Fruit fly (Drosophila melanogaster) whole organism: ENCODE data around the gene CG12483.

Source experiments
- CG8478 ChIP-seq: fragments of >200 bp; optimal IDR thresholded peaks from 2 replicates; lab custom pipeline; 2018; ENCODE audit warnings: inconsistent platforms
- Dll ChIP-seq: fragments of >200 bp; optimal IDR thresholded peaks from 2 replicates; lab custom pipeline; 2017
- EcR ChIP-seq, 2 experiments: fragments of >200 bp; optimal IDR thresholded peaks; 2 replicates each; lab custom pipeline; 2017; ENCODE audit warnings: missing biosample characterization in 2 of 2, missing genetic modification characterization in 2 of 2, missing genetic modification reagents in 2 of 2
- pan ChIP-seq: fragments of >200 bp; optimal IDR thresholded peaks from 2 replicates; lab custom pipeline; 2017
- psq ChIP-seq: fragments of >200 bp; optimal IDR thresholded peaks from 2 replicates; lab custom pipeline; 2017
- usp ChIP-seq: fragments of >200 bp; optimal IDR thresholded peaks from 2 replicates; lab custom pipeline; 2017; ENCODE audit warnings: missing biosample characterization, missing genetic modification characterization, mixed read lengths

CG12483 gene

DNA sequence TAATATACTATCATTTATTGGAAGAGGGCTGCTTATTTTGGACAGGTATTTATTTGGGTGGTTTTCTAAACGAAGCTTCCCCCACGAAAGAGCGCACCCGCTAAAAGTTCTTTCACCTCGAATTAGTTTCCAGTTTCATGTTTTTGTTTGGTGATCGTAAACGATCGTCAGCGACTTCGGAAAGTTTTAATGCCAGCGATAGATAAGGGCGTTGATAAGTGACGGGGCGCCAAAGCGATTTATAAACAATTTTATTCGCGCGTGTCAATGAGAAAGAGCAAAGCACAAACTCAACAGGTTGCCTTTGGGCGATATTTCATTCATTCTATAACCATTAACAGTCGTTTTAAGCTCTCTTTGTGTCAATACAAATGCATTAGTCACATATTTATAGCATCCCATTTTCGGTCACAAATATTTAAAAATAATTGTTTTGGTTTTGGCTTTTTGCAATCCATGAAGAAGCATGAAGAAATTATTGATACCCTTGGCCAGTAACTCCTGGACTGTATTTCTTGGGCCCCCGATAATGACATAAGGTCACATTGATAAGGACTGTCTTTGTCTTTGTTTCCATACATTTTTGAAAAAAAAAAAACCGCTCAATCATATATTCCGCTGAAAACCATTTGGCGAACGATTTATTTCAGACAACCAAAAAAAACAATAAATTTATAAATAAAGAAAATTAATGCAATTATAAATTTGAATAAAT, 2.6 kb downstream of the CG12483 start:
- TF ChIP-seq psq (lab: Kevin White, UChicago) (no peak), CG8478 (lab: Kevin White, UChicago) (no peak), Dll (lab: Kevin White, UChicago) (no peak), EcR (GFP tag; optimal IDR thresholded peaks at IDR 0.05; lab: Kevin White, UChicago) (no peak), pan (lab: Kevin White, UChicago) (no peak), usp (no peak)

DNA sequence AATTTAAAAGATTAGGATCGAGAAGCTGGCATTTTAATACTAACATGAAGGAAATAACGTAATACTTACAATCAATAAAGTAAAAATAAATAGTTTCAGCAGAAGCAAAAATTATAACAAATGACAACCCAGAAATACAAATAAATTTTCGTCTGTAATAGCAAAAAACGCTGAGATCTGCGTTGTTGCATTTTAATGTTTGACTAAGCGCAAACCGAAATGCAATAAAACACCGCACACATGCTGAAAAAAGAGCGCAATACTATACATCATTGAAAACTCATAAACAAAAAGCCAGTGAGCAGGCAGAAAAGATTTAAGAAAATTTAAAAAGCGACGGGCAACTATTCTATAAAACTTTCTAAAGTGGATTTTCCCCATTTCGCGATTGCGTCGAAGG, 3.3 kb downstream of the CG12483 start:
- TF ChIP-seq pan (lab: Kevin White, UChicago) (no peak), CG8478 (lab: Kevin White, UChicago) (no peak), psq (lab: Kevin White, UChicago) (no peak), usp (no peak)

DNA sequence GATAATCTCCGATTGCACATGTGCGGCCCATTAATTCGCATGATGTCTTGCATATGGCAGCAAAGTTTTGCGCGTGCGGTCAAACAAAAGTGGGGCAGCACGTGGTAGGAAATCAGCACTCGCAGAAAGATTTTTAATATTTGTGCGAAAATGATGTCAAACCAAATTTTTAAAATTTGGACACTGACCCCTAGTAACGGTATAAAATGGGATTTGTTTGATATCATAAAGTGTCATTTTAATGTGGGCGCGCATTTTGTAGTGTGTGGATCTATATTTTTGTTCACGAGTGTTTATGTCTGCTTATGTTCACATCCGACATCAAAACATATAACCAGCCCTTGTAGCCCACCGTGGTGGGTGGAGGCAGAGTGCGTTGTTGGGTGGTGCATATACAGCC, 4.1 kb downstream of the CG12483 start:
- no peak for TF ChIP-seq psq (lab: Kevin White, UChicago)
- no peak for TF ChIP-seq CG8478 (lab: Kevin White, UChicago)
- TF ChIP-seq EcR (GFP tag; optimal IDR thresholded peaks at IDR 0.05; lab: Kevin White, UChicago) = no peak
- no peak for TF ChIP-seq pan (lab: Kevin White, UChicago)
- TF ChIP-seq usp = no peak
- no peak for TF ChIP-seq Dll (lab: Kevin White, UChicago)

DNA sequence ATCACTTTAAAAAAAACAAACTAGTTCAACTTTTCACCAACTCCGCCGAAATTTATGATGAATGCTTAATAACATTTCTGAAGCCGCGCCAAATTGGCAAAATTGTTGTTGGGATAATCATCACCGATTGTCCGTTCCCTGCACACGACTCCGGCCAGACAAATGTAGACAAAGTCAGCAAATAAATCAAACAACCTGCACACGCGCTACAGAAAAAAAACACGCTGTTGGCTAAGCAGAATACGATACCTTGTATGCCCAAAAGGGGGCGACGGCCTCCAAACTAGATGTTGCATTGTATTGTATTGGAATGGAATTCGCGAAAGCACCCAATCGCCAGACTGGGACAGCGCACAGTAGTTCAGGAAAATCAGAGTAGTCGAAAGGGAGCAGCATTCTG, 4.6 kb downstream of the CG12483 start:
- TF ChIP-seq usp = no peak
- no peak for TF ChIP-seq CG8478 (lab: Kevin White, UChicago)
- TF ChIP-seq EcR (GFP tag; optimal IDR thresholded peaks at IDR 0.05; lab: Kevin White, UChicago) = no peak
- no peak for TF ChIP-seq Dll (lab: Kevin White, UChicago)
- no peak for TF ChIP-seq psq (lab: Kevin White, UChicago)
- TF ChIP-seq pan (lab: Kevin White, UChicago) = no peak

DNA sequence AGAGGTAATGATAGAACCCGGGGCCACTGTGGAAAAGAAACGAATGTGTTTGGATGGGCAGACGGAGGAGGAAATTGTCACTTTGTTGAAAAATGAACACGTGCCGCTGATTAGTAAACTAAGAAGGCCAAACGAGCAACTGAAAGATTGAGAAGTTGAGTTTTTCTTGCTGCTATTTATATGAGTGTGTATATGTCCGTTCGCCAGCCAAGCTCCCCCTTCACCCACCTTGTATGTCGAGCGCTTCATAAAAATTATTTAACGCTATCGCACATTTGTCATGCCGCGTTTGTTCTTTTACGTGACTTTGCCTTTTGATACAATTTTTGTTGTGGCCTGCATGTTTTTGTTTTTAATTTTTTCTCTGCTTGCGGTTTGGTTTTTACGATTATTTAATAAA, 6.2 kb downstream of the CG12483 start:
- TF ChIP-seq EcR (GFP tag; optimal IDR thresholded peaks at IDR 0.05; lab: Kevin White, UChicago) (no peak), CG8478 (lab: Kevin White, UChicago) (no peak), psq (lab: Kevin White, UChicago) (no peak), Dll (lab: Kevin White, UChicago) (no peak), pan (lab: Kevin White, UChicago) (no peak), usp (no peak)

DNA sequence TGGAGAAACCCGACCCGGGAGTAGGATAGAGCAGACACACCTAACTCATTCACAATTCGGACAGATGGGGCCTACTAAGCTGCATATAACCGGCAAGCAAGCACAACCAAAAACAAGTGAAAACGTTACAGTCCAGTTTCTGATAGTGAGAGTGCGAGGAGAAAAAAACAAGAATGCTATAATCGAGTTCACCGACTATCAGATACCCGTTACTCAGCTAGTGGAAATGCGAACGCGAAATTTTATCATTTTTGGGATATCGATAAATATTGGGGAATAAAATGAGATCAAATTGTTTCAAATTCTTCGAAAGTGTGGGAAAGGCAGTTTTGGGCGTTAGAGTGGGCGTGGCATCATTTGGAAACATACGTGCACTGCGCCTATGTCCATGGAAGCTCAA, 7.3 kb downstream of the CG12483 start:
- TF ChIP-seq pan (lab: Kevin White, UChicago) (no peak), usp (no peak)

DNA sequence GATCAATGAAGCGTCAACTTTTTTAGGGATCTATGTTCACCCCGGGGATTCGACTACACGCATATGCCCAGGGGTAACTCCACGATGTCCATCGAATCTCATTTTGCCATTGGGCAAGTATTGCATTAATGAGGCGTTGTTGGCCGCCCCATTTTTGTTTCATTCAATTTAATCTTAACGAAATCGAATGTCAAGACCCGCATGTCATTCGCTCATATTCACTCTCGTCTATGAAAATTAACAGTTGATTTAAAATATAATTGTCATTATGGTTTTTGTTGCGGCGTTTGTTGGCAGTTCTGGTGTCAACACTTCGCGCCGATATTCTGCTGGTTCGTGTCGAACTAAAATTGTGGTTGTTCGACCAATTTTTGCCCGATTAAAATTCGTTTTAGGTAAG, 11.2 kb downstream of the CG12483 start:
- TF ChIP-seq CG8478 (lab: Kevin White, UChicago) (no peak), pan (lab: Kevin White, UChicago) (no peak), EcR (GFP tag; optimal IDR thresholded peaks at IDR 0.05; lab: Kevin White, UChicago) (no peak), Dll (lab: Kevin White, UChicago) (no peak), usp (no peak), psq (lab: Kevin White, UChicago) (no peak)

DNA sequence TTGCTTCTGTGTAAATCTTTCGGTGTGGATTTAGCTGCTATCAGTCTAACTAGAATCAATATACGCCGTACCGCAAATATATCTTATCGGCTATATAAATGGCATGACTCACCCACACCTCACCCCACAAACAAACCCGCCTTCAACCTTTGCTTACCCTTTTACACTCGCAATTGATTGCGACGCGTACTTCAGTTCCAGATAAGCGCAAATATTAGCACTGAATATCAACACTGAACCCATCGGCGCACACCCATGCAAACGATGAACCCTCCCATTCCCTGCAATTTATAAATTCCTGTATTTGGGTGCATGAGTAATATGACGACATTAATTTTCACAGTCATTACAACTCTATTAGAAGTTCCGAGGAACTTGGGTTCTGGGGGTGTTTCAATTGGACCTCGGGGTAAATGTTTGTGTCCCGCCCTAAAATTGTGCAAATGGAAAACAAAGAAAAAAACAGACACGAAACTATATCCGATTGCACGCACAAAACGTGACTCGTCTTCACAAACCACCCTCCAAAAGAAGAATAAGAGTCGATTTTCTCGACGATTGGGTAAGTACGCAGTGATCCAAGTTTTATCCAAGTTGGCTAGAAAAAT, 12.9 kb downstream of the CG12483 start:
- no peak for TF ChIP-seq EcR (GFP tag; optimal IDR thresholded peaks at IDR 0.05; lab: Kevin White, UChicago)
- no peak for TF ChIP-seq Dll (lab: Kevin White, UChicago)
- TF ChIP-seq usp = no peak
- no peak for TF ChIP-seq psq (lab: Kevin White, UChicago)
- TF ChIP-seq CG8478 (lab: Kevin White, UChicago) = no peak
- no peak for TF ChIP-seq pan (lab: Kevin White, UChicago)

DNA sequence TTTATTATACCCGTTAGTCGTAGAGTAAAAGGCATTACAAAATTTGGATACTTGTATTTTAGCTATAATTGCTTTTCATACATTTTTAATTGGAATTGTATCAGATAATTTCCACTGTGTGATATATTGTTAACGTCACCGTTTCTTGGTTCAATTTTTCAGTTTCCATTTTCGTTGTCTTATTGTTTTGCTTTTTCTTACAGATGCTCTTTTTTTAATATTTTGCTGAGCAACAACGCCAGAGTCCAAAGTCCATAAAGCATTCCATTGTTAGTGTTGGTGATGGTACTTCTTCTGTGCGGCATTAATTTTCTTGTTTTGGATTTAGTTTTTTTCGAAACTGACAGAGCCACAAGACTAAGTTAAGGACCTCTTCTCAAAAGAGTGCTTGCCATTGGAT, 15.2 kb downstream of the CG12483 start:
- TF ChIP-seq Dll (lab: Kevin White, UChicago) (no peak), pan (lab: Kevin White, UChicago) (no peak), psq (lab: Kevin White, UChicago) (no peak), CG8478 (lab: Kevin White, UChicago) (no peak), EcR (GFP tag; optimal IDR thresholded peaks at IDR 0.05; lab: Kevin White, UChicago) (no peak), usp (no peak)

DNA sequence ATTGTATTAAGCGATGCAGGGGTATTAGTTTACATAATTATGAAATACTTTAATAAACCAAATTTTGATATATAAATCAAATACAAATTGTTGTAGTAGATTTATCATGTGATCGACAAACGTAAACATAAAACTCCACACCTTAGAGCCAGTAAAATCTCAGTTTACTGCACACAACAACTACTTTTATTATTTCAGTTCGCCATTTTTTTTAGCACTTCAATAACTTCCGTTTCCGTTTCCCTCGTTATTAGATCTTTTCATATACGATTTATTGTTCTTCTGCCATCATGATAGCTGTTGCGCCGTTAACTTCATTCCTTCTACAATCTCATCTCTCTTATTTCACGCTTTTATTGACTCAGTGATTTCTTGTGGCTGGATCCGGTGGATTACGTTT, 22.9 kb downstream of the CG12483 start, which contains the start of gene CG13405:
Gene CG13405 (minus strand): TSS at position 101 of the 400 bp plus-strand sequence.
- TF ChIP-seq usp = no peak
- TF ChIP-seq Dll (lab: Kevin White, UChicago) = no peak
- TF ChIP-seq pan (lab: Kevin White, UChicago) = no peak
- no peak for TF ChIP-seq EcR (GFP tag; optimal IDR thresholded peaks at IDR 0.05; lab: Kevin White, UChicago)
- TF ChIP-seq psq (lab: Kevin White, UChicago) = no peak
- no peak for TF ChIP-seq CG8478 (lab: Kevin White, UChicago)

DNA sequence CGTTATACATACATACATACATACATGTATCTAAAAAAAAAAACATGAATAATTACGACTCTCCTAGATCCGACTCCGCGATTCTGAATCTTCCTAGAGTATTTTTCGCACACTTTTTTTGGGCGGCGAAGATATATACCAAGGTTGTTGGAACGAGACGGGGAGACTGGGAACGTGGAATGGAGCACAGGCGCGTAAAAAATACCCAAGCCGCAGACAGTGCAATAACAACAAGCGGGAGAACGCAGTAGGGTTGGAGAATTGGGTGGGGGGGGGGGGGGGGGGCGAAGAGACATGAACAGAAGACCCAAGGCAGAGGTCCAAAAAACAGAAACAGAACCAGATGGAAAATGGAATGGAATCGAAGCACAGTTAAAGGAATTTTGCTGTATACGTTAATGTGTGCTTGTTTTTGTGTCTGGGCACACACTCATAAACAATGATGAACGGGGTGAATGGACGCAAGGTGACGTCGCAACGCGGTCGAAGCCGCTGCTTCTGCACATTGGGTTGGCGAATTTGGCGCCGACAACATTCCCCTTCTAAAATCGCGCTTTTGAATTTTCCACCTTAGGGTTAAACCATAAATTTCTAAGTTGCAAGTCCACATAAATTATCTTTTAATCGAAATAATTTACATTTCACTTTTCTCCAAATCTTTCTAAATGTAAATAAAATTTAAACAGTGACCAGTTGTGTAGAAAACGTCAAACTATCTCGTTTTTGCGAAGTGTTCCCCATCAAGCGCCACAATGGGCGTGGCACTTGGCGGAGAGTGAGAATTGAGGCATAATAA, 24.6 kb downstream of the CG12483 start:
- TF ChIP-seq CG8478 (lab: Kevin White, UChicago) = no peak
- TF ChIP-seq EcR (GFP tag; optimal IDR thresholded peaks at IDR 0.05; lab: Kevin White, UChicago) = peak; percentile 76 to 81

DNA sequence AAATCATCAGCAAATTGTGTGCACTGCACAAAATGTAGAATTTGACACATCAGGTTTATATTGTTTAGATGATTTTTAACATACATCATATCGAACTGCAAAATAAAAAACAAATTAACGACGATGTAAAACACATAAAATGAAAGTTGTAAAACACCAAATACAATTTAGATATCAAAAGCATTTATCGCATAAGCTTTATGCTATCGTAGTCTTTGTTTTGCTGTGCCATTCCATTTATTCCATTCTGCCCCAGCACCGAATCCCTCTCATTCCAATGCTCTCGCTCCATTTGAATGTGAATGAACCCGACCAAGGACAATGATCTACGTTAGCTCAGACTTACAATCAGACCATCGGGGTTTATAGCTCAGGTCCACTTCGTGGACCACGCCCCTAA, 26.9 kb downstream of the CG12483 start:
- TF ChIP-seq psq (lab: Kevin White, UChicago) (no peak), EcR (GFP tag; optimal IDR thresholded peaks at IDR 0.05; lab: Kevin White, UChicago) (peak; percentile 43 to 89)
